Worm (Caenorhabditis elegans): ENCODE results near the gene F58F9.6.

The F58F9.6 gene

ce11 chrIV:6201769-6202168, 35.6 kb downstream of the F58F9.6 start, which contains the start of gene tkr-2:
Gene tkr-2, plus strand, starts transcription at chrIV:6202069.
- TF ChIP-seq ref-1 (GFP tag; conservative IDR thresholded peaks at IDR 0.05) (no peak), T22C8.4 (GFP tag; IDR thresholded peaks at IDR 0.05) (no peak), ztf-29 (GFP tag; IDR thresholded peaks at IDR 0.05) (no peak), klf-2 (GFP tag; conservative IDR thresholded peaks at IDR 0.05) (no peak), cog-1 (tag; optimal IDR thresholded peaks at IDR 0.05) (no peak)

- TF ChIP-seq ztf-29 (GFP tag; IDR thresholded peaks at IDR 0.05) (no peak), T22C8.4 (GFP tag; IDR thresholded peaks at IDR 0.05) (no peak), cog-1 (tag; optimal IDR thresholded peaks at IDR 0.05) (no peak), klf-2 (GFP tag; conservative IDR thresholded peaks at IDR 0.05) (no peak), ztf-23 (GFP tag; IDR thresholded peaks at IDR 0.05) (no peak), ref-1 (GFP tag; conservative IDR thresholded peaks at IDR 0.05) (no peak), tab-1 (GFP tag; IDR thresholded peaks at IDR 0.05) (no peak), med-1 (GFP tag; optimal IDR thresholded peaks at IDR 0.05; ENCODE audit: insufficient read depth) (no peak), flt-1 (GFP tag; IDR thresholded peaks at IDR 0.05) (no peak)
Measured at ce11 chrIV:6200249-6200648, 37.2 kb downstream of the F58F9.6 start.

ce11 chrIV:6187160-6187559, 50.2 kb downstream of the F58F9.6 start:
- TF ChIP-seq klf-2 (GFP tag; conservative IDR thresholded peaks at IDR 0.05) (no peak), tab-1 (GFP tag; IDR thresholded peaks at IDR 0.05) (no peak), T22C8.4 (GFP tag; IDR thresholded peaks at IDR 0.05) (no peak), ztf-29 (GFP tag; IDR thresholded peaks at IDR 0.05) (no peak), cog-1 (tag; optimal IDR thresholded peaks at IDR 0.05) (no peak), med-1 (GFP tag; optimal IDR thresholded peaks at IDR 0.05; ENCODE audit: insufficient read depth) (no peak), ztf-23 (GFP tag; IDR thresholded peaks at IDR 0.05) (no peak), flt-1 (GFP tag; IDR thresholded peaks at IDR 0.05) (no peak), ref-1 (GFP tag; conservative IDR thresholded peaks at IDR 0.05) (no peak)
